Worm (Caenorhabditis elegans): Measurements from ENCODE around the gene ivns-1.

ivns-1 gene

ce11 chrX:12635010-12635409 is 856 bp upstream of the ivns-1 start (continued):
- no peak for TF ChIP-seq aly-2 (tag; optimal IDR thresholded peaks at IDR 0.05)

- TF ChIP-seq nhr-10 (tag; optimal IDR thresholded peaks at IDR 0.05): no peak
- no peak for TF ChIP-seq lin-11 (tag; optimal IDR thresholded peaks at IDR 0.05)
- no peak for TF ChIP-seq nhr-21 (tag; optimal IDR thresholded peaks at IDR 0.05)
- TF ChIP-seq ceh-82 (tag; optimal IDR thresholded peaks at IDR 0.05): no peak
- TF ChIP-seq nhr-12 (tag; optimal IDR thresholded peaks at IDR 0.05): no peak
- no peak for TF ChIP-seq Y55F3AM.14 (GFP tag; optimal IDR thresholded peaks at IDR 0.05)
- TF ChIP-seq ztf-4 (tag; optimal IDR thresholded peaks at IDR 0.05): no peak
- TF ChIP-seq alr-1 (tag; optimal IDR thresholded peaks at IDR 0.05): no peak
- no peak for TF ChIP-seq nhr-6 (tag; optimal IDR thresholded peaks at IDR 0.05)
- TF ChIP-seq unc-39 (tag; optimal IDR thresholded peaks at IDR 0.05): no peak
- TF ChIP-seq nhr-77 (tag; optimal IDR thresholded peaks at IDR 0.05): no peak
These were observed 1.5 kb downstream of the ivns-1 start for ce11 chrX:12632657-12633056.

ce11 chrX:12631446-12631845 is 2.7 kb downstream of the ivns-1 start:
- peak; percentile 9 for TF ChIP-seq C34F6.9 (tag; optimal IDR thresholded peaks at IDR 0.05)
- peak; percentile 9 for TF ChIP-seq F13H6.1 (tag; optimal IDR thresholded peaks at IDR 0.05)
- no peak for TF ChIP-seq lsy-2 (tag; optimal IDR thresholded peaks at IDR 0.05)

ce11 chrX:12630556-12630955 is 3.6 kb downstream of the ivns-1 start:
- TF ChIP-seq mab-5 (tag; optimal IDR thresholded peaks at IDR 0.05): no peak
- TF ChIP-seq ama-1 (optimal IDR thresholded peaks at IDR 0.05): no peak
- no peak for TF ChIP-seq elt-1 (tag; optimal IDR thresholded peaks at IDR 0.05)
- TF ChIP-seq R02D3.7 (tag; optimal IDR thresholded peaks at IDR 0.05): no peak
- TF ChIP-seq peb-1 (tag; optimal IDR thresholded peaks at IDR 0.05): no peak
- no peak for TF ChIP-seq ZK546.5 (tag; optimal IDR thresholded peaks at IDR 0.05)
- peak; percentile 39 for TF ChIP-seq gmeb-1 (tag; optimal IDR thresholded peaks at IDR 0.05)
- no peak for TF ChIP-seq nhr-6 (tag; optimal IDR thresholded peaks at IDR 0.05)
- no peak for TF ChIP-seq lin-11 (tag; optimal IDR thresholded peaks at IDR 0.05)
- TF ChIP-seq nhr-21 (tag; optimal IDR thresholded peaks at IDR 0.05): peak; percentile 70
- peak; percentile 72 for TF ChIP-seq fos-1 (tag; optimal IDR thresholded peaks at IDR 0.05)
- no peak for TF ChIP-seq sem-4 (tag; optimal IDR thresholded peaks at IDR 0.05)
- TF ChIP-seq ztf-11 (tag; optimal IDR thresholded peaks at IDR 0.05): no peak
- no peak for TF ChIP-seq nhr-12 (tag; optimal IDR thresholded peaks at IDR 0.05)
- TF ChIP-seq nhr-77 (tag; optimal IDR thresholded peaks at IDR 0.05): no peak
- TF ChIP-seq nhr-23 (tag; optimal IDR thresholded peaks at IDR 0.05): no peak
- peak; percentile 3 for TF ChIP-seq Y55F3AM.14 (GFP tag; optimal IDR thresholded peaks at IDR 0.05)
- TF ChIP-seq ceh-82 (tag; optimal IDR thresholded peaks at IDR 0.05): no peak
- no peak for TF ChIP-seq lin-39 (tag; optimal IDR thresholded peaks at IDR 0.05)
- TF ChIP-seq nhr-11 (tag; optimal IDR thresholded peaks at IDR 0.05): no peak
- TF ChIP-seq C34F6.9 (tag; optimal IDR thresholded peaks at IDR 0.05): no peak
- TF ChIP-seq ztf-1 (GFP tag; conservative IDR thresholded peaks at IDR 0.05): no peak
- no peak for TF ChIP-seq dmd-4 (tag; optimal IDR thresholded peaks at IDR 0.05)
- TF ChIP-seq aly-2 (tag; optimal IDR thresholded peaks at IDR 0.05): no peak
- TF ChIP-seq mdl-1 (tag; optimal IDR thresholded peaks at IDR 0.05): peak; percentile 51 to 61
- no peak for TF ChIP-seq nhr-237 (tag; optimal IDR thresholded peaks at IDR 0.05)
- no peak for TF ChIP-seq unc-39 (tag; optimal IDR thresholded peaks at IDR 0.05)
- TF ChIP-seq crh-2 (tag; optimal IDR thresholded peaks at IDR 0.05): peak; percentile 65
- no peak for TF ChIP-seq ceh-16 (tag; optimal IDR thresholded peaks at IDR 0.05)
- TF ChIP-seq blmp-1 (tag; optimal IDR thresholded peaks at IDR 0.05; ENCODE audit: insufficient read depth): peak; percentile 73
- no peak for TF ChIP-seq alr-1 (tag; optimal IDR thresholded peaks at IDR 0.05)
- no peak for TF ChIP-seq lsy-2 (tag; optimal IDR thresholded peaks at IDR 0.05)
- peak; percentile 48 for TF ChIP-seq nhr-129 (tag; optimal IDR thresholded peaks at IDR 0.05)
- TF ChIP-seq F13H6.1 (tag; optimal IDR thresholded peaks at IDR 0.05): peak; percentile 55
- no peak for TF ChIP-seq skn-1 (tag; optimal IDR thresholded peaks at IDR 0.05)
- no peak for TF ChIP-seq lin-13 (GFP tag; optimal IDR thresholded peaks at IDR 0.05)
- TF ChIP-seq sma-3 (GFP tag; optimal IDR thresholded peaks at IDR 0.05): peak; percentile 80
- no peak for TF ChIP-seq zag-1 (tag; optimal IDR thresholded peaks at IDR 0.05)
- TF ChIP-seq nhr-25 (tag; optimal IDR thresholded peaks at IDR 0.05): peak; percentile 35
- no peak for TF ChIP-seq unc-62 (GFP tag; optimal IDR thresholded peaks at IDR 0.05)
- no peak for TF ChIP-seq mbf-1 (tag; optimal IDR thresholded peaks at IDR 0.05)
- TF ChIP-seq sma-9 (GFP tag; optimal IDR thresholded peaks at IDR 0.05): peak; percentile 94
- TF ChIP-seq sma-9 (tag; optimal IDR thresholded peaks at IDR 0.05): no peak
- TF ChIP-seq ztf-4 (tag; optimal IDR thresholded peaks at IDR 0.05): no peak
- no peak for TF ChIP-seq elt-3 (tag; optimal IDR thresholded peaks at IDR 0.05)
- peak; percentile 13 for TF ChIP-seq egl-27 (tag; optimal IDR thresholded peaks at IDR 0.05)
- no peak for TF ChIP-seq snpc-4 (tag; optimal IDR thresholded peaks at IDR 0.05)
